Worm (Caenorhabditis elegans) whole organism, L4 larva: ENCODE data around the gene H03E18.1.
A peak's percentile ranks its signal among the peaks of the same experiment; 100 is the strongest.

ENCODE experiments used
- R02D3.7 ChIP-seq: fragments of 150-350 bp; sonication (generic microtip); optimal IDR thresholded peaks from 3 replicates; lab custom pipeline; 2014; ENCODE audit warnings: missing biosample characterization, missing genetic modification characterization
- T20F7.1 ChIP-seq: fragments of 200-800 bp; sonication (Bioruptor generic); optimal IDR thresholded peaks from 2 replicates; lab custom pipeline; 2018; ENCODE audit warnings: mild to moderate bottlenecking, missing genetic modification characterization, missing compliant biosample characterization
- Y105C5A.15 ChIP-seq: fragments of 200-800 bp; sonication (Bioruptor generic); IDR thresholded peaks from 2 replicates; pipeline ENCODE4 v1.3.6; 2022; ENCODE audit warnings: missing genetic modification characterization, missing compliant biosample characterization
- Y75B8A.6 ChIP-seq: fragments of 200-800 bp; sonication (Bioruptor generic); IDR thresholded peaks from 2 replicates; pipeline ENCODE4 v1.3.6; 2022; ENCODE audit warnings: missing genetic modification reagents, missing genetic modification characterization, missing compliant biosample characterization
- aha-1 ChIP-seq: fragments of 150-350 bp; peaks from one replicate; lab custom pipeline; 2014; ENCODE audit warnings: missing biosample characterization, missing genetic modification characterization
- arid-1 ChIP-seq: fragments of 200-800 bp; sonication (Bioruptor generic); conservative IDR thresholded peaks from 2 replicates; pipeline ENCODE4 v1.3.6; 2022; ENCODE audit warnings: missing genetic modification reagents, missing genetic modification characterization, missing compliant biosample characterization
- ceh-20 ChIP-seq: fragments of 200-800 bp; sonication (Bioruptor generic); IDR thresholded peaks from 2 replicates; pipeline ENCODE4 v1.3.6; 2022; ENCODE audit warnings: missing genetic modification reagents, missing genetic modification characterization, missing compliant biosample characterization
- ceh-28 ChIP-seq: fragments of 150-350 bp; optimal IDR thresholded peaks from 2 replicates; lab custom pipeline; 2014; ENCODE audit warnings: missing biosample characterization, missing genetic modification reagents, missing genetic modification characterization
- cey-2 ChIP-seq: sonication (generic microtip); optimal IDR thresholded peaks from 3 replicates; lab custom pipeline; 2017; ENCODE audit warnings: missing genetic modification characterization, mild to moderate bottlenecking, missing compliant biosample characterization, antibody characterized with exemption, borderline replicate concordance; ENCODE audit not compliant: insufficient read depth
- daf-12 ChIP-seq: fragments of 150-350 bp; optimal IDR thresholded peaks from 2 replicates; lab custom pipeline; 2014; ENCODE audit warnings: missing biosample characterization, missing genetic modification reagents, missing genetic modification characterization
- daf-16 ChIP-seq, 3 experiments: sonication (generic microtip); optimal IDR thresholded peaks; 2 replicates each; lab custom pipeline; 2016 to 2017; ENCODE audit warnings: missing genetic modification characterization in 3 of 3, missing genetic modification reagents in 3 of 3, mild to moderate bottlenecking in 2 of 3, missing compliant biosample characterization in 2 of 3, missing biosample characterization in 1 of 3, moderate library complexity in 1 of 3
- dmd-6 ChIP-seq: fragments of 200-800 bp; sonication (Bioruptor generic); IDR thresholded peaks from 2 replicates; pipeline ENCODE4 v1.3.6; 2022; ENCODE audit warnings: missing genetic modification reagents, missing genetic modification characterization, missing compliant biosample characterization
- dmd-8 ChIP-seq: fragments of 200-800 bp; sonication (Bioruptor generic); IDR thresholded peaks from 2 replicates; pipeline ENCODE4 v1.3.6; 2022; ENCODE audit warnings: missing genetic modification characterization, missing compliant biosample characterization
- dpl-1 ChIP-seq: fragments of 150-350 bp; optimal IDR thresholded peaks from 2 replicates; lab custom pipeline; 2014; ENCODE audit warnings: missing biosample characterization, missing genetic modification reagents, missing genetic modification characterization
- dve-1 ChIP-seq: sonication (generic microtip); optimal IDR thresholded peaks from 2 replicates; lab custom pipeline; 2017; ENCODE audit warnings: antibody characterized with exemption, mild to moderate bottlenecking, missing genetic modification characterization, missing compliant biosample characterization; ENCODE audit not compliant: insufficient read depth
- egl-27 ChIP-seq: sonication (generic microtip); optimal IDR thresholded peaks from 3 replicates; lab custom pipeline; 2017; ENCODE audit warnings: missing biosample characterization, missing genetic modification reagents, missing genetic modification characterization
- egl-43 ChIP-seq: fragments of 200-800 bp; sonication (Bioruptor generic); IDR thresholded peaks from 2 replicates; pipeline ENCODE4 v1.3.6; 2022; ENCODE audit warnings: missing genetic modification reagents, missing genetic modification characterization, missing compliant biosample characterization
- gei-8 ChIP-seq: fragments of 200-800 bp; sonication (Bioruptor generic); optimal IDR thresholded peaks from 2 replicates; lab custom pipeline; 2018; ENCODE audit warnings: mild to moderate bottlenecking, missing genetic modification characterization, missing compliant biosample characterization
- hlh-11 ChIP-seq: fragments of 200-800 bp; sonication (Bioruptor generic); optimal IDR thresholded peaks from 2 replicates; lab custom pipeline; 2018; ENCODE audit warnings: mild to moderate bottlenecking, missing genetic modification characterization, missing compliant biosample characterization
- hlh-30 ChIP-seq: sonication (generic microtip); optimal IDR thresholded peaks from 2 replicates; lab custom pipeline; 2017; ENCODE audit warnings: antibody characterized with exemption, mild to moderate bottlenecking, missing genetic modification characterization, missing compliant biosample characterization; ENCODE audit not compliant: insufficient read depth
- hmg-1.1 ChIP-seq: fragments of 200-800 bp; sonication (Bioruptor generic); IDR thresholded peaks from 2 replicates; pipeline ENCODE4 v1.3.6; 2022; ENCODE audit warnings: missing genetic modification reagents, missing genetic modification characterization, missing compliant biosample characterization
- lin-29 ChIP-seq: fragments of 200-800 bp; sonication (Bioruptor generic); IDR thresholded peaks from 2 replicates; pipeline ENCODE4 v1.3.6; 2022; ENCODE audit warnings: missing genetic modification reagents, missing genetic modification characterization, missing compliant biosample characterization
- lin-39 ChIP-seq: fragments of 150-350 bp; optimal IDR thresholded peaks from 2 replicates; lab custom pipeline; 2014; ENCODE audit warnings: missing biosample characterization, missing genetic modification reagents, missing genetic modification characterization
- lir-3 ChIP-seq: sonication (generic microtip); optimal IDR thresholded peaks from 2 replicates; lab custom pipeline; 2016; ENCODE audit warnings: mild to moderate bottlenecking, missing genetic modification characterization, missing compliant biosample characterization
- madf-5 ChIP-seq, 2 experiments: fragments of 200-800 bp; sonication (Bioruptor generic); IDR thresholded peaks; 2 replicates each; pipeline ENCODE4 v1.3.6; 2022; ENCODE audit warnings: missing compliant biosample characterization in 2 of 2, missing genetic modification characterization in 2 of 2
- mdl-1 ChIP-seq, 2 experiments: fragments of 150-350 bp in 1 of 2; sonication (generic microtip) in 1 of 2; optimal IDR thresholded peaks; 2 replicates each; lab custom pipeline; 2014 to 2017; ENCODE audit warnings: missing biosample characterization in 2 of 2, missing genetic modification characterization in 2 of 2
- mdt-29 ChIP-seq: fragments of 200-800 bp; sonication (Bioruptor generic); IDR thresholded peaks from 2 replicates; pipeline ENCODE4 v1.3.6; 2022; ENCODE audit warnings: missing genetic modification reagents, missing genetic modification characterization, missing compliant biosample characterization
- mep-1 ChIP-seq: fragments of 150-350 bp; sonication (generic microtip); optimal IDR thresholded peaks from 3 replicates; lab custom pipeline; 2014; ENCODE audit warnings: missing biosample characterization, missing genetic modification characterization
- mes-2 ChIP-seq: sonication (generic microtip); optimal IDR thresholded peaks from 2 replicates; lab custom pipeline; 2016; ENCODE audit warnings: missing genotype, mild to moderate bottlenecking, missing genetic modification characterization, missing compliant biosample characterization; ENCODE audit not compliant: poor library complexity, severe bottlenecking
- nhr-10 ChIP-seq: fragments of 150-350 bp; optimal IDR thresholded peaks from 2 replicates; lab custom pipeline; 2014; ENCODE audit warnings: missing biosample characterization, missing genetic modification characterization
- nhr-102 ChIP-seq: sonication (generic microtip); optimal IDR thresholded peaks from 2 replicates; lab custom pipeline; 2016; ENCODE audit warnings: mild to moderate bottlenecking, missing genetic modification characterization, moderate library complexity, missing compliant biosample characterization
- nhr-25 ChIP-seq: sonication (generic microtip); optimal IDR thresholded peaks from 2 replicates; lab custom pipeline; 2017; ENCODE audit warnings: missing genetic modification characterization, mild to moderate bottlenecking, missing compliant biosample characterization, antibody characterized with exemption, moderate library complexity, borderline replicate concordance; ENCODE audit not compliant: insufficient read depth
- nhr-28 ChIP-seq: fragments of 150-350 bp; optimal IDR thresholded peaks from 2 replicates; lab custom pipeline; 2014; ENCODE audit warnings: missing biosample characterization, missing genetic modification characterization
- nhr-48 ChIP-seq: sonication (generic microtip); optimal IDR thresholded peaks from 2 replicates; lab custom pipeline; 2016; ENCODE audit warnings: mild to moderate bottlenecking, missing genetic modification characterization, missing compliant biosample characterization
- nhr-6 ChIP-seq: fragments of 150-350 bp; optimal IDR thresholded peaks from 2 replicates; lab custom pipeline; 2014; ENCODE audit warnings: missing biosample characterization, missing genetic modification characterization
- nhr-76 ChIP-seq: fragments of 150-350 bp; optimal IDR thresholded peaks from 2 replicates; lab custom pipeline; 2014; ENCODE audit warnings: missing biosample characterization, missing genetic modification characterization
- nhr-77 ChIP-seq: fragments of 150-350 bp; optimal IDR thresholded peaks from 2 replicates; lab custom pipeline; 2014; ENCODE audit warnings: missing biosample characterization, missing genetic modification characterization
- pha-4 ChIP-seq, 2 experiments: fragments of 150-350 bp in 1 of 2; fragments of 200-800 bp in 1 of 2; sonication (Bioruptor generic) in 1 of 2; IDR thresholded peaks in 1 of 2; optimal IDR thresholded peaks in 1 of 2; 2 replicates each; pipeline versions ENCODE4 v1.3.6 to Lab custom; 2014 to 2022; ENCODE audit warnings: missing genetic modification characterization in 2 of 2, missing genetic modification reagents in 2 of 2, missing biosample characterization in 1 of 2, missing compliant biosample characterization in 1 of 2
- php-3 ChIP-seq: fragments of 200-800 bp; sonication (Bioruptor generic); IDR thresholded peaks from 2 replicates; pipeline ENCODE4 v1.3.6; 2022; ENCODE audit warnings: missing genetic modification reagents, missing genetic modification characterization, missing compliant biosample characterization
- rbr-2 ChIP-seq: sonication (generic microtip); optimal IDR thresholded peaks from 2 replicates; lab custom pipeline; 2016; ENCODE audit warnings: missing genotype, missing genetic modification characterization, missing compliant biosample characterization
- sdz-12 ChIP-seq: fragments of 200-800 bp; sonication (Bioruptor generic); optimal IDR thresholded peaks from 2 replicates; lab custom pipeline; 2018; ENCODE audit warnings: mild to moderate bottlenecking, missing genetic modification characterization, missing compliant biosample characterization
- snpc-1.2 ChIP-seq: fragments of 200-800 bp; sonication (Bioruptor generic); IDR thresholded peaks from 2 replicates; pipeline ENCODE4 v1.3.6; 2022; ENCODE audit warnings: missing genetic modification reagents, missing genetic modification characterization, missing compliant biosample characterization
- spr-3 ChIP-seq: fragments of 200-800 bp; sonication (Bioruptor generic); optimal IDR thresholded peaks from 2 replicates; lab custom pipeline; 2018; ENCODE audit warnings: mild to moderate bottlenecking, missing genetic modification characterization, missing compliant biosample characterization
- unc-62 ChIP-seq, 3 experiments: fragments of 150-350 bp in 1 of 3; sonication (generic microtip); optimal IDR thresholded peaks in 2 of 3; peaks in 1 of 3; 1 replicate in 1 of 3; 2 replicates in 2 of 3; lab custom pipeline; 2014 to 2017; ENCODE audit warnings: missing biosample characterization in 3 of 3, missing genetic modification characterization in 3 of 3, missing genetic modification reagents in 3 of 3, missing genotype in 1 of 3
- zfp-3 ChIP-seq: fragments of 200-800 bp; sonication (Bioruptor generic); conservative IDR thresholded peaks from 2 replicates; pipeline ENCODE4 v1.3.6; 2022; ENCODE audit warnings: missing genetic modification reagents, missing genetic modification characterization, missing compliant biosample characterization
- zip-2 ChIP-seq: fragments of 150-350 bp; optimal IDR thresholded peaks from 2 replicates; lab custom pipeline; 2014; ENCODE audit warnings: missing biosample characterization, missing genetic modification characterization

Gene H03E18.1

DNA sequence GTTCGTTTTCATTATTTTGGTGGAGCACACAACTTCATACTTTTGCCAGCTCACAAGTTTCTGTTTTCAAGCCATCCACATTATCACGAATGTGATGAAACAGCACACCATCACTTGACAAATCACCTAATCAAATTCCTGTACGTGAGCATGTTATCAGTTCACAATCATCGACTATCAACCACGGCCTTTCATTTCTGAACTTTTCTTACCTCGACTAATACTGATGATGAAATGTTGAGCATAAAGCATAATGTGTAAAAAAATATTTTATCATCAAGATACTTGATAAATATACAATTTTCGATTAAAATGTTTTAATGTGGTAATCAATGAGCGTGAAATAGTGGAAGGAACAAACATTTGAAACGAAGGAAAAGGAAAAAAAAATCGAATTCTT is 34.2 kb upstream of the H03E18.1 start (continued):
- TF ChIP-seq egl-27 (tag; lab: Kevin White, UChicago) (no peak), R02D3.7 (tag; lab: Kevin White, UChicago) (no peak), mes-2 (tag; lab: Kevin White, UChicago) (peak; percentile 7), nhr-10 (tag; lab: Kevin White, UChicago) (peak; percentile 63), php-3 (GFP tag; lab: Robert Waterston, UW) (peak; percentile 89), egl-43 (GFP tag; lab: Robert Waterston, UW) (no peak), spr-3 (GFP tag; lab: Kevin White, UChicago) (no peak), daf-16 (GFP tag; optimal IDR thresholded peaks at IDR 0.05; lab: Kevin White, UChicago) (peak in 1 of 2 experiments; percentile 19), daf-16 (tag; optimal IDR thresholded peaks at IDR 0.05; lab: Kevin White, UChicago) (peak; percentile 96), zip-2 (tag; lab: Kevin White, UChicago) (no peak), arid-1 (GFP tag; lab: Robert Waterston, UW) (no peak)
- TF ChIP-seq, all 104 proteins: peak for 25

DNA sequence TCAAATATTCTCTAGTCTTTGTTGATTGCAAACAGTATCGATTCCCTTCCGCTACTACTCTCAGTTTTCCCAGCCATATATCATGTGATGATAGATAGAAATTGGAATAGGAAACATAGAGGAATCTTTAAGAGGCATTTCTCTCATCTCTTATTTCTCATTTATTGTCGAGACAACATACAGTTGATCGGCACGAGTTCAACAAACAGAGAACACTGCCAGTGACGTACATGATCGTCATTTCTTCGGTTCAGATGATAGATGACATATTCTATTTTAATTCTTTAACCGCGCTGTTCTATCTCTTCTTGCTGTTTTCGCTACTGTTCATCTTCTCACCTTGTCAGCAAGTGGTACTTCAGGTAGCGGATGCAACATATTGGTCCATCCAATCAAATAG is 32.5 kb upstream of the H03E18.1 start:
- peak; percentile 28 for TF ChIP-seq nhr-6 (tag; lab: Kevin White, UChicago)
- TF ChIP-seq lin-29 (GFP tag; lab: Robert Waterston, UW) = no peak
- no peak for TF ChIP-seq php-3 (GFP tag; lab: Robert Waterston, UW)
- no peak for TF ChIP-seq Y105C5A.15 (GFP tag; lab: Robert Waterston, UW)
- TF ChIP-seq daf-12 = no peak
- no peak for TF ChIP-seq Y75B8A.6 (GFP tag; lab: Robert Waterston, UW)
- peak; percentile 50 for TF ChIP-seq dmd-6
- TF ChIP-seq dve-1 (tag; lab: Kevin White, UChicago) = peak; percentile 40
- TF ChIP-seq dmd-8 (GFP tag; lab: Robert Waterston, UW) = no peak
- TF ChIP-seq ceh-28 (tag; lab: Kevin White, UChicago) = no peak
- no peak for TF ChIP-seq lin-39 (tag; lab: Kevin White, UChicago)
- TF ChIP-seq nhr-102 (tag; lab: Kevin White, UChicago) = peak; percentile 23
- TF ChIP-seq hmg-1.1 = no peak
- TF ChIP-seq dpl-1 (GFP tag; lab: Kevin White, UChicago) = no peak
- TF ChIP-seq zfp-3 (GFP tag; lab: Robert Waterston, UW) = no peak
- no peak for TF ChIP-seq R02D3.7 (tag; lab: Kevin White, UChicago)
- TF ChIP-seq mdl-1 (tag; optimal IDR thresholded peaks at IDR 0.05; lab: Kevin White, UChicago) = peak; percentile 84 to 92
- TF ChIP-seq cey-2 = peak; percentile 56
- no peak for TF ChIP-seq snpc-1.2
- TF ChIP-seq mdt-29 (GFP tag; lab: Robert Waterston, UW) = no peak
- peak; percentile 28 for TF ChIP-seq rbr-2
- peak in 1 of 2 experiments; percentile 99 for TF ChIP-seq unc-62 (GFP tag; optimal IDR thresholded peaks at IDR 0.05 in 1 of 2; lab: Kevin White, UChicago)
- TF ChIP-seq unc-62 (tag; optimal IDR thresholded peaks at IDR 0.05; lab: Kevin White, UChicago) = peak; percentile 22
- peak; percentile 98 for TF ChIP-seq aha-1 (tag; lab: Kevin White, UChicago)
- TF ChIP-seq zip-2 (tag; lab: Kevin White, UChicago) = no peak
- peak; percentile 91 for TF ChIP-seq hlh-11 (tag; lab: Kevin White, UChicago)
- TF ChIP-seq nhr-76 (tag; lab: Kevin White, UChicago) = peak; percentile 28
- no peak for TF ChIP-seq madf-5 (GFP tag; IDR thresholded peaks at IDR 0.05; lab: Robert Waterston, UW)
- TF ChIP-seq pha-4 (GFP tag; IDR thresholded peaks at IDR 0.05; lab: Robert Waterston, UW) = no peak
- TF ChIP-seq pha-4 (tag; optimal IDR thresholded peaks at IDR 0.05; lab: Kevin White, UChicago) = no peak
- TF ChIP-seq nhr-77 (tag; lab: Kevin White, UChicago) = peak; percentile 49
- peak; percentile 91 for TF ChIP-seq hlh-30 (tag; lab: Kevin White, UChicago)
- peak; percentile 88 for TF ChIP-seq nhr-48
- TF ChIP-seq nhr-25 (tag; lab: Kevin White, UChicago) = peak; percentile 93
- TF ChIP-seq lir-3 (tag; lab: Kevin White, UChicago) = no peak
- no peak for TF ChIP-seq sdz-12
- peak; percentile 89 for TF ChIP-seq nhr-28 (tag; lab: Kevin White, UChicago)
- no peak for TF ChIP-seq gei-8
- peak; percentile 81 for TF ChIP-seq mep-1
- peak; percentile 32 for TF ChIP-seq T20F7.1 (GFP tag; lab: Kevin White, UChicago)
- 0 out of 2 replicates have a peak, but pooled peaks have one; percentile 19 for TF ChIP-seq ceh-20
